Fruit fly (Drosophila melanogaster) whole organism, embryonic: ENCODE data around the gene Psa.

Experiments used
- Antp ChIP-seq: fragments of 200-800 bp; sonication (Bioruptor generic); optimal IDR thresholded peaks from 3 replicates; lab custom pipeline; 2016; ENCODE audit warnings: missing biosample characterization, missing genetic modification characterization
- Atf3 ChIP-seq: fragments of 200-800 bp; sonication (Bioruptor generic); optimal IDR thresholded peaks from 3 replicates; lab custom pipeline; 2016; ENCODE audit warnings: missing biosample characterization, missing genetic modification characterization
- CG10274 ChIP-seq: fragments of 200-800 bp; sonication (Bioruptor generic); optimal IDR thresholded peaks from 3 replicates; lab custom pipeline; 2017; ENCODE audit warnings: missing biosample characterization, mild to moderate bottlenecking, missing genetic modification characterization
- CG10321 ChIP-seq: fragments of 200-800 bp; sonication (Bioruptor generic); IDR thresholded peaks from 2 replicates; pipeline ENCODE4 v1.3.6; 2022; ENCODE audit warnings: missing biosample characterization, missing genetic modification characterization
- CG10959 ChIP-seq: fragments of 200-800 bp; sonication (Bioruptor generic); IDR thresholded peaks from 2 replicates; pipeline ENCODE4 v1.3.6; 2022; ENCODE audit warnings: missing biosample characterization, missing genetic modification characterization
- CG12942 ChIP-seq: fragments of 200-800 bp; sonication (Bioruptor generic); optimal IDR thresholded peaks from 3 replicates; lab custom pipeline; 2016; ENCODE audit warnings: missing biosample characterization, missing genetic modification characterization
- CG14050 ChIP-seq: fragments of 200-800 bp; sonication (Bioruptor generic); IDR thresholded peaks from 3 replicates; pipeline ENCODE4 v1.3.6; 2022; ENCODE audit warnings: missing biosample characterization, missing genetic modification characterization
- CG14965 ChIP-seq: fragments of 200-800 bp; sonication (Bioruptor generic); optimal IDR thresholded peaks from 2 replicates; lab custom pipeline; 2016; ENCODE audit warnings: missing biosample characterization, missing genetic modification characterization, borderline replicate concordance
- CG17359 ChIP-seq: fragments of 200-800 bp; sonication (Bioruptor generic); optimal IDR thresholded peaks from 3 replicates; lab custom pipeline; 2018; ENCODE audit warnings: missing biosample characterization, mild to moderate bottlenecking, missing genetic modification characterization, moderate library complexity
- CG17829 ChIP-seq: fragments of 200-800 bp; optimal IDR thresholded peaks from 2 replicates; lab custom pipeline; 2019; ENCODE audit warnings: missing biosample characterization, mild to moderate bottlenecking, missing genetic modification characterization, moderate library complexity
- CG2889 ChIP-seq: fragments of 200-800 bp; sonication (Bioruptor generic); IDR thresholded peaks from 3 replicates; pipeline ENCODE4 v1.3.6; 2022; ENCODE audit warnings: missing biosample characterization, missing genetic modification characterization
- CG31388 ChIP-seq: fragments of 200-800 bp; sonication (Bioruptor generic); optimal IDR thresholded peaks from 2 replicates; lab custom pipeline; 2016; ENCODE audit warnings: missing biosample characterization, missing genetic modification characterization
- CG31441 ChIP-seq: fragments of 200-800 bp; sonication (Bioruptor generic); IDR thresholded peaks from 2 replicates; pipeline ENCODE4 v1.3.6; 2022; ENCODE audit warnings: missing biosample characterization, missing genetic modification characterization
- CG3838 ChIP-seq: fragments of 200-800 bp; sonication (Bioruptor generic); optimal IDR thresholded peaks from 3 replicates; lab custom pipeline; 2016; ENCODE audit warnings: missing biosample characterization, missing genetic modification characterization
- CG42726 ChIP-seq: fragments of 200-800 bp; sonication (Bioruptor generic); IDR thresholded peaks from 2 replicates; pipeline ENCODE4 v1.3.6; 2022; ENCODE audit warnings: missing biosample characterization, missing genetic modification characterization; ENCODE audit not compliant: partially characterized antibody
- CG4617 ChIP-seq: fragments of 200-800 bp; sonication (Bioruptor generic); optimal IDR thresholded peaks from 3 replicates; lab custom pipeline; 2016; ENCODE audit warnings: missing biosample characterization, missing genetic modification characterization, borderline replicate concordance
- CG5953 ChIP-seq: fragments of 200-800 bp; sonication (Bioruptor generic); IDR thresholded peaks from 2 replicates; pipeline ENCODE4 v1.3.6; 2022; ENCODE audit warnings: missing biosample characterization, missing genetic modification characterization
- CG6854 ChIP-seq: fragments of 200-800 bp; sonication (Bioruptor generic); optimal IDR thresholded peaks from 3 replicates; lab custom pipeline; 2017; ENCODE audit warnings: missing biosample characterization, mild to moderate bottlenecking, missing genetic modification characterization
- CG7357 ChIP-seq: fragments of 200-800 bp; sonication (Bioruptor generic); IDR thresholded peaks from 3 replicates; pipeline ENCODE4 v1.3.6; 2022; ENCODE audit warnings: missing biosample characterization, missing genetic modification characterization
- CG7786 ChIP-seq: fragments of 200-800 bp; sonication (Bioruptor generic); optimal IDR thresholded peaks from 2 replicates; lab custom pipeline; 2016; ENCODE audit warnings: missing biosample characterization, missing genetic modification characterization
- CG7963 ChIP-seq: fragments of 200-800 bp; sonication (Bioruptor generic); IDR thresholded peaks from 3 replicates; pipeline ENCODE4 v1.3.6; 2022; ENCODE audit warnings: missing biosample characterization, missing genetic modification characterization; ENCODE audit not compliant: partially characterized antibody
- CG8359 ChIP-seq: fragments of 200-800 bp; sonication (Bioruptor generic); optimal IDR thresholded peaks from 2 replicates; lab custom pipeline; 2017; ENCODE audit warnings: missing biosample characterization, mild to moderate bottlenecking, missing genetic modification characterization, borderline replicate concordance
- CG8388 ChIP-seq: fragments of 200-800 bp; sonication (Bioruptor generic); optimal IDR thresholded peaks from 2 replicates; lab custom pipeline; 2019; ENCODE audit warnings: missing biosample characterization, mild to moderate bottlenecking, missing genetic modification characterization, moderate library complexity
- CTCF ChIP-seq: fragments of 200-800 bp; sonication (Bioruptor generic); optimal IDR thresholded peaks from 2 replicates; lab custom pipeline; 2017; ENCODE audit warnings: missing biosample characterization, mild to moderate bottlenecking, missing genetic modification characterization, moderate library complexity
- Fer2 ChIP-seq: fragments of 200-800 bp; sonication (Bioruptor generic); optimal IDR thresholded peaks from 2 replicates; lab custom pipeline; 2018; ENCODE audit warnings: missing biosample characterization, mild to moderate bottlenecking, missing genetic modification characterization, moderate library complexity
- Hr39 ChIP-seq: fragments of >200 bp; optimal IDR thresholded peaks from 2 replicates; lab custom pipeline; 2017
- Hr78 ChIP-seq, 2 experiments: fragments of 200-800 bp in 1 of 2; fragments of >200 bp in 1 of 2; sonication (Bioruptor generic) in 1 of 2; optimal IDR thresholded peaks; 2 replicates each; lab custom pipeline; 2017 to 2019; ENCODE audit warnings: missing biosample characterization in 2 of 2, missing genetic modification characterization in 2 of 2, mild to moderate bottlenecking in 1 of 2, moderate library complexity in 1 of 2
- Oaz ChIP-seq: fragments of 200-800 bp; sonication (Bioruptor generic); IDR thresholded peaks from 2 replicates; pipeline ENCODE4 v1.3.6; 2022; ENCODE audit warnings: missing biosample characterization, missing genetic modification characterization
- Oli ChIP-seq: fragments of 200-800 bp; sonication (Bioruptor generic); optimal IDR thresholded peaks from 2 replicates; lab custom pipeline; 2018; ENCODE audit warnings: missing biosample characterization, mild to moderate bottlenecking, missing genetic modification characterization, moderate library complexity
- Trl ChIP-seq, 3 experiments: fragments of >200 bp in 2 of 3; fragments of 200-800 bp in 1 of 3; sonication (Bioruptor generic) in 1 of 3; optimal IDR thresholded peaks; 2 replicates in 1 of 3; 3 replicates in 2 of 3; lab custom pipeline; 2016 to 2017; ENCODE audit warnings: missing biosample characterization in 1 of 3, missing genetic modification characterization in 1 of 3
- Vsx1 ChIP-seq: fragments of 200-800 bp; sonication (Bioruptor generic); optimal IDR thresholded peaks from 2 replicates; lab custom pipeline; 2017; ENCODE audit warnings: missing biosample characterization, mild to moderate bottlenecking, missing genetic modification characterization, missing genetic modification reagents
- ac ChIP-seq: fragments of 200-800 bp; sonication (Bioruptor generic); optimal IDR thresholded peaks from 3 replicates; lab custom pipeline; 2017; ENCODE audit warnings: missing biosample characterization, mild to moderate bottlenecking, missing genetic modification characterization
- chinmo ChIP-seq: fragments of 200-800 bp; sonication (Bioruptor generic); IDR thresholded peaks from 4 replicates; pipeline ENCODE4 v1.3.6; 2022; ENCODE audit warnings: missing biosample characterization, missing genetic modification characterization; ENCODE audit not compliant: partially characterized antibody
- fd3F ChIP-seq: fragments of 200-800 bp; sonication (Bioruptor generic); optimal IDR thresholded peaks from 2 replicates; lab custom pipeline; 2018; ENCODE audit warnings: missing biosample characterization, mild to moderate bottlenecking, missing genetic modification characterization, moderate library complexity
- fd64A ChIP-seq: fragments of 200-800 bp; sonication (Bioruptor generic); optimal IDR thresholded peaks from 3 replicates; lab custom pipeline; 2018; ENCODE audit warnings: missing biosample characterization, mild to moderate bottlenecking, missing genetic modification characterization
- gfzf ChIP-seq: fragments of 200-800 bp; sonication (Bioruptor generic); optimal IDR thresholded peaks from 2 replicates; lab custom pipeline; 2016; ENCODE audit warnings: missing biosample characterization, mild to moderate bottlenecking, missing genetic modification characterization, moderate library complexity
- grn ChIP-seq: fragments of 200-800 bp; sonication (Bioruptor generic); optimal IDR thresholded peaks from 3 replicates; lab custom pipeline; 2017; ENCODE audit warnings: missing biosample characterization, missing genetic modification characterization
- ken ChIP-seq: fragments of 200-800 bp; sonication (Bioruptor generic); IDR thresholded peaks from 3 replicates; pipeline ENCODE4 v1.3.6; 2022; ENCODE audit warnings: missing biosample characterization, missing genetic modification characterization
- knrl ChIP-seq: fragments of 200-800 bp; sonication (Bioruptor generic); IDR thresholded peaks from 3 replicates; pipeline ENCODE4 v1.3.6; 2022; ENCODE audit warnings: missing biosample characterization, missing genetic modification characterization; ENCODE audit not compliant: partially characterized antibody
- lilli ChIP-seq: fragments of 200-800 bp; sonication (Bioruptor generic); optimal IDR thresholded peaks from 3 replicates; lab custom pipeline; 2016; ENCODE audit warnings: missing biosample characterization, missing genetic modification characterization
- lmd ChIP-seq: fragments of 200-800 bp; sonication (Bioruptor generic); IDR thresholded peaks from 2 replicates; pipeline ENCODE4 v1.3.6; 2022; ENCODE audit warnings: missing biosample characterization, missing genetic modification characterization
- luna ChIP-seq: fragments of 200-800 bp; sonication (Bioruptor generic); optimal IDR thresholded peaks from 2 replicates; lab custom pipeline; 2016; ENCODE audit warnings: missing biosample characterization, missing genetic modification characterization
- oc ChIP-seq: fragments of 200-800 bp; sonication (Bioruptor generic); optimal IDR thresholded peaks from 2 replicates; lab custom pipeline; 2018; ENCODE audit warnings: missing biosample characterization, mild to moderate bottlenecking, missing genetic modification characterization, moderate library complexity
- pfk ChIP-seq: fragments of 200-800 bp; sonication (Bioruptor generic); optimal IDR thresholded peaks from 2 replicates; lab custom pipeline; 2018; ENCODE audit warnings: missing biosample characterization, mild to moderate bottlenecking, missing genetic modification characterization, moderate library complexity
- row ChIP-seq: fragments of 200-800 bp; sonication (Bioruptor generic); IDR thresholded peaks from 3 replicates; pipeline ENCODE4 v1.3.6; 2022; ENCODE audit warnings: missing biosample characterization, missing genetic modification characterization
- salm ChIP-seq: fragments of 200-800 bp; sonication (Bioruptor generic); optimal IDR thresholded peaks from 2 replicates; lab custom pipeline; 2018; ENCODE audit warnings: missing biosample characterization, mild to moderate bottlenecking, missing genetic modification characterization
- slbo ChIP-seq: fragments of 200-800 bp; sonication (Bioruptor generic); IDR thresholded peaks from 2 replicates; pipeline ENCODE4 v1.3.6; 2022; ENCODE audit warnings: missing biosample characterization, missing genetic modification characterization
- toy ChIP-seq: fragments of 200-800 bp; sonication (Bioruptor generic); IDR thresholded peaks from 2 replicates; pipeline ENCODE4 v1.3.6; 2022; ENCODE audit warnings: missing biosample characterization, missing genetic modification characterization
- unc-4 ChIP-seq: fragments of 200-800 bp; sonication (Bioruptor generic); IDR thresholded peaks from 2 replicates; pipeline ENCODE4 v1.3.6; 2022; ENCODE audit warnings: missing biosample characterization, missing genetic modification characterization; ENCODE audit not compliant: partially characterized antibody

Gene Psa

dm6 chr3L:1478998-1479680, 23.5 kb upstream of the Psa start (continued):
- peak; percentile 94 for TF ChIP-seq CG10959 (GFP tag; lab: Robert Waterston, UW)
- peak; percentile 61 for TF ChIP-seq CG7786
- TF ChIP-seq gfzf (GFP tag; lab: Kevin White, UChicago): no peak
- TF ChIP-seq salm (tag; lab: Kevin White, UChicago): peak; percentile 3
- peak; percentile 75 for TF ChIP-seq row (GFP tag; lab: Robert Waterston, UW)
- TF ChIP-seq Fer2 (tag; lab: Kevin White, UChicago): no peak
- peak; percentile 98 for TF ChIP-seq ac
- TF ChIP-seq CG2889 (GFP tag; lab: Robert Waterston, UW): no peak
- peak; percentile 64; the same call in 2 of the 3 replicates for TF ChIP-seq CG14050 (GFP tag; lab: Robert Waterston, UW)
- peak; percentile 62 for TF ChIP-seq lmd
- no peak for TF ChIP-seq CG10321 (GFP tag; lab: Robert Waterston, UW)
- peak; percentile 67 for TF ChIP-seq CG31441 (GFP tag; lab: Robert Waterston, UW)
- no peak for TF ChIP-seq fd64A (GFP tag; lab: Kevin White, UChicago)
- TF ChIP-seq CG42726 (GFP tag; lab: Robert Waterston, UW): no peak
- peak; percentile 62 for TF ChIP-seq slbo
- no peak for TF ChIP-seq CG5953
- TF ChIP-seq CG14965: no peak
- TF ChIP-seq ken: peak; percentile 60; the same call in 1 of the 3 replicates
- no peak for TF ChIP-seq CTCF (GFP tag; lab: Kevin White, UChicago)
- TF ChIP-seq CG10274: no peak
- TF ChIP-seq CG8388 (GFP tag; lab: Kevin White, UChicago): peak; percentile 46
- TF ChIP-seq Hr39: no peak
- TF ChIP-seq chinmo (GFP tag; lab: Robert Waterston, UW): no peak
- peak; percentile 42 for TF ChIP-seq CG12942 (GFP tag; lab: Kevin White, UChicago)
- TF ChIP-seq toy (GFP tag; lab: Robert Waterston, UW): no peak
- TF ChIP-seq unc-4: no peak
- no peak for TF ChIP-seq CG3838 (GFP tag; lab: Kevin White, UChicago)
- TF ChIP-seq Trl (optimal IDR thresholded peaks at IDR 0.05; lab: Kevin White, UChicago): no peak
- TF ChIP-seq Trl (GFP tag; optimal IDR thresholded peaks at IDR 0.05; lab: Kevin White, UChicago): peak; percentile 63
- no peak for TF ChIP-seq Vsx1 (GFP tag; lab: Kevin White, UChicago)
- peak; percentile 33 for TF ChIP-seq CG4617 (GFP tag; lab: Kevin White, UChicago)
- no peak for TF ChIP-seq luna
- TF ChIP-seq Oli (tag; lab: Kevin White, UChicago): peak; percentile 65
- TF ChIP-seq fd3F (GFP tag; lab: Kevin White, UChicago): no peak
- peak; percentile 62; the same call in 2 of the 3 replicates for TF ChIP-seq CG7357 (GFP tag; lab: Robert Waterston, UW)
- peak; percentile 37 for TF ChIP-seq CG8359 (GFP tag; lab: Kevin White, UChicago)
- no peak for TF ChIP-seq CG7963 (GFP tag; lab: Robert Waterston, UW)
- no peak for TF ChIP-seq CG17359
- no peak for TF ChIP-seq knrl
- no peak for TF ChIP-seq CG31388 (GFP tag; lab: Kevin White, UChicago)
- TF ChIP-seq oc (tag; lab: Kevin White, UChicago): peak; percentile 38
- TF ChIP-seq Hr78 (GFP tag; optimal IDR thresholded peaks at IDR 0.05; lab: Kevin White, UChicago): no peak
- TF ChIP-seq lilli (GFP tag; lab: Kevin White, UChicago): peak; percentile 46
- no peak for TF ChIP-seq grn (GFP tag; lab: Kevin White, UChicago)
- peak; percentile 21 for TF ChIP-seq Antp (GFP tag; lab: Kevin White, UChicago)
- no peak for TF ChIP-seq CG6854 (GFP tag; lab: Kevin White, UChicago)
- TF ChIP-seq pfk: no peak
- 0 out of 2 replicates have a peak, but pooled peaks have one; percentile 30 for TF ChIP-seq Oaz (GFP tag; lab: Robert Waterston, UW)
- peak; percentile 87 for TF ChIP-seq CG17829 (tag; lab: Kevin White, UChicago)
- TF ChIP-seq Atf3 (GFP tag; lab: Kevin White, UChicago): peak; percentile 65
